Worm (Caenorhabditis elegans) whole organism, late embryonic: ENCODE results near the gene hlh-25.

Source experiments
- K02D7.2 ChIP-seq: sonication (generic microtip); optimal IDR thresholded peaks from 2 replicates; lab custom pipeline; 2017; ENCODE audit warnings: mild to moderate bottlenecking, missing genetic modification characterization, missing compliant biosample characterization
- K09A11.1 ChIP-seq: sonication (generic microtip); optimal IDR thresholded peaks from 2 replicates; lab custom pipeline; 2017; ENCODE audit warnings: antibody characterized with exemption, mild to moderate bottlenecking, missing genetic modification characterization, missing compliant biosample characterization; ENCODE audit not compliant: insufficient read depth
- ahr-1 ChIP-seq: sonication (generic microtip); optimal IDR thresholded peaks from 2 replicates; lab custom pipeline; 2016; ENCODE audit warnings: missing genetic modification characterization, missing compliant biosample characterization
- ama-1 ChIP-seq: fragments of 150-350 bp; optimal IDR thresholded peaks from 2 replicates; lab custom pipeline; 2014
- ceh-14 ChIP-seq: sonication (generic microtip); optimal IDR thresholded peaks from 2 replicates; lab custom pipeline; 2016; ENCODE audit warnings: missing genotype, missing genetic modification characterization, missing compliant biosample characterization
- ceh-24 ChIP-seq: sonication (generic microtip); optimal IDR thresholded peaks from 2 replicates; lab custom pipeline; 2016; ENCODE audit warnings: mild to moderate bottlenecking, missing genetic modification characterization, missing compliant biosample characterization
- ceh-45 ChIP-seq: fragments of 200-800 bp; sonication (Bioruptor generic); IDR thresholded peaks from 2 replicates; pipeline ENCODE4 v1.3.6; 2022; ENCODE audit warnings: missing genetic modification reagents, missing genetic modification characterization, missing compliant biosample characterization
- ceh-48 ChIP-seq: sonication (generic microtip); optimal IDR thresholded peaks from 2 replicates; lab custom pipeline; 2016; ENCODE audit warnings: missing genetic modification characterization, inconsistent platforms, missing compliant biosample characterization
- dmd-4 ChIP-seq: sonication (generic microtip); optimal IDR thresholded peaks from 2 replicates; lab custom pipeline; 2016; ENCODE audit warnings: borderline replicate concordance, missing genetic modification characterization, missing compliant biosample characterization
- dve-1 ChIP-seq: sonication (generic microtip); optimal IDR thresholded peaks from 2 replicates; lab custom pipeline; 2017; ENCODE audit warnings: antibody characterized with exemption, mild to moderate bottlenecking, missing genetic modification characterization, missing compliant biosample characterization
- elt-2 ChIP-seq: sonication (generic microtip); optimal IDR thresholded peaks from 2 replicates; lab custom pipeline; 2016; ENCODE audit warnings: missing genetic modification reagents, missing genetic modification characterization, missing compliant biosample characterization
- ets-4 ChIP-seq: sonication (generic microtip); optimal IDR thresholded peaks from 2 replicates; lab custom pipeline; 2016; ENCODE audit warnings: missing genetic modification characterization, missing compliant biosample characterization
- fax-1 ChIP-seq: sonication (generic microtip); optimal IDR thresholded peaks from 2 replicates; lab custom pipeline; 2016; ENCODE audit warnings: missing genotype, missing genetic modification characterization, missing compliant biosample characterization
- fkh-10 ChIP-seq: fragments of 150-350 bp; optimal IDR thresholded peaks from 2 replicates; lab custom pipeline; 2014; ENCODE audit warnings: missing biosample characterization, missing genetic modification reagents, missing genetic modification characterization
- fkh-6 ChIP-seq: sonication (generic microtip); optimal IDR thresholded peaks from 2 replicates; lab custom pipeline; 2016; ENCODE audit warnings: missing genetic modification characterization, missing compliant biosample characterization
- hlh-13 ChIP-seq: fragments of 200-800 bp; sonication (Bioruptor generic); optimal IDR thresholded peaks from 2 replicates; lab custom pipeline; 2018; ENCODE audit warnings: mild to moderate bottlenecking, missing genetic modification characterization, missing compliant biosample characterization
- hlh-15 ChIP-seq: sonication (generic microtip); optimal IDR thresholded peaks from 2 replicates; lab custom pipeline; 2016; ENCODE audit warnings: missing genetic modification characterization, missing compliant biosample characterization
- hlh-30 ChIP-seq: sonication (generic microtip); optimal IDR thresholded peaks from 2 replicates; lab custom pipeline; 2017; ENCODE audit warnings: antibody characterized with exemption, missing genetic modification characterization, missing compliant biosample characterization; ENCODE audit not compliant: insufficient read depth
- hlh-6 ChIP-seq: sonication (generic microtip); optimal IDR thresholded peaks from 2 replicates; lab custom pipeline; 2016; ENCODE audit warnings: missing genotype, missing genetic modification characterization, missing compliant biosample characterization
- hlh-8 ChIP-seq: sonication (generic microtip); optimal IDR thresholded peaks from 2 replicates; lab custom pipeline; 2016; ENCODE audit warnings: missing genotype, missing genetic modification characterization, missing compliant biosample characterization
- lim-6 ChIP-seq: sonication (generic microtip); optimal IDR thresholded peaks from 2 replicates; lab custom pipeline; 2016; ENCODE audit warnings: missing genetic modification characterization, missing compliant biosample characterization
- lin-11 ChIP-seq: fragments of 200-800 bp; sonication (Bioruptor generic); optimal IDR thresholded peaks from 2 replicates; lab custom pipeline; 2018; ENCODE audit warnings: mild to moderate bottlenecking, missing genetic modification characterization, missing compliant biosample characterization
- madf-2 ChIP-seq: sonication (generic microtip); optimal IDR thresholded peaks from 2 replicates; lab custom pipeline; 2017; ENCODE audit warnings: missing genetic modification characterization, missing compliant biosample characterization
- mec-3 ChIP-seq: sonication (generic microtip); optimal IDR thresholded peaks from 2 replicates; lab custom pipeline; 2016; ENCODE audit warnings: borderline replicate concordance, missing genetic modification characterization, missing compliant biosample characterization
- nfya-1 ChIP-seq: sonication (generic microtip); optimal IDR thresholded peaks from 2 replicates; lab custom pipeline; 2017; ENCODE audit warnings: missing genetic modification characterization, mild to moderate bottlenecking, missing compliant biosample characterization, antibody characterized with exemption, moderate library complexity
- nhr-11 ChIP-seq: fragments of 150-350 bp; optimal IDR thresholded peaks from 2 replicates; lab custom pipeline; 2014; ENCODE audit warnings: missing biosample characterization, missing genetic modification characterization
- npax-4 ChIP-seq: sonication (generic microtip); optimal IDR thresholded peaks from 2 replicates; lab custom pipeline; 2016; ENCODE audit warnings: missing genetic modification characterization, missing compliant biosample characterization
- odd-2 ChIP-seq: sonication (generic microtip); optimal IDR thresholded peaks from 2 replicates; lab custom pipeline; 2017; ENCODE audit warnings: antibody characterized with exemption, mild to moderate bottlenecking, missing genetic modification characterization, missing compliant biosample characterization
- pax-1 ChIP-seq: fragments of 150-350 bp; optimal IDR thresholded peaks from 2 replicates; lab custom pipeline; 2014; ENCODE audit warnings: missing biosample characterization, missing genetic modification characterization
- pqm-1 ChIP-seq: sonication (generic microtip); optimal IDR thresholded peaks from 2 replicates; lab custom pipeline; 2016; ENCODE audit warnings: missing genetic modification characterization, missing compliant biosample characterization
- sdc-2 ChIP-seq: sonication (generic microtip); optimal IDR thresholded peaks from 2 replicates; lab custom pipeline; 2016; ENCODE audit warnings: missing genotype, missing genetic modification characterization, missing compliant biosample characterization
- sox-4 ChIP-seq: sonication (generic microtip); optimal IDR thresholded peaks from 2 replicates; lab custom pipeline; 2017; ENCODE audit warnings: mild to moderate bottlenecking, missing genetic modification characterization, inconsistent platforms, missing compliant biosample characterization
- syd-9 ChIP-seq: sonication (generic microtip); optimal IDR thresholded peaks from 2 replicates; lab custom pipeline; 2016; ENCODE audit warnings: mild to moderate bottlenecking, missing genetic modification characterization, moderate library complexity, missing compliant biosample characterization
- tbx-2 ChIP-seq: sonication (generic microtip); optimal IDR thresholded peaks from 2 replicates; lab custom pipeline; 2016; ENCODE audit warnings: missing genetic modification characterization, missing compliant biosample characterization
- ttx-3 ChIP-seq: sonication (generic microtip); optimal IDR thresholded peaks from 2 replicates; lab custom pipeline; 2016; ENCODE audit warnings: missing genetic modification reagents, missing genetic modification characterization, missing compliant biosample characterization
- unc-42 ChIP-seq: sonication (generic microtip); optimal IDR thresholded peaks from 2 replicates; lab custom pipeline; 2016; ENCODE audit warnings: missing genotype, missing genetic modification characterization, missing compliant biosample characterization
- unc-55 ChIP-seq: sonication (generic microtip); optimal IDR thresholded peaks from 2 replicates; lab custom pipeline; 2017; ENCODE audit warnings: missing biosample characterization, missing genetic modification reagents, missing genetic modification characterization
- unc-86 ChIP-seq: sonication (generic microtip); optimal IDR thresholded peaks from 2 replicates; lab custom pipeline; 2016; ENCODE audit warnings: missing genetic modification characterization, missing compliant biosample characterization
- ztf-16 ChIP-seq: sonication (generic microtip); optimal IDR thresholded peaks from 2 replicates; lab custom pipeline; 2017; ENCODE audit warnings: missing genetic modification characterization, missing compliant biosample characterization

Gene hlh-25

ce11 chrII:5544145-5544515, 9.1 kb downstream of the hlh-25 start:
- no peak for TF ChIP-seq tbx-2
- no peak for TF ChIP-seq hlh-13 (GFP tag; lab: Kevin White, UChicago)
- TF ChIP-seq ama-1 (lab: Kevin White, UChicago) = no peak
- no peak for TF ChIP-seq pax-1
- no peak for TF ChIP-seq lin-11 (tag; lab: Kevin White, UChicago)
- no peak for TF ChIP-seq ceh-48 (tag; lab: Kevin White, UChicago)
- no peak for TF ChIP-seq K09A11.1

- TF ChIP-seq fkh-10 = no peak
- TF ChIP-seq ahr-1 (tag; lab: Kevin White, UChicago) = no peak
- TF ChIP-seq pqm-1 (tag; lab: Kevin White, UChicago) = no peak
- no peak for TF ChIP-seq sox-4
- TF ChIP-seq ttx-3 (tag; lab: Kevin White, UChicago) = no peak
- no peak for TF ChIP-seq mec-3 (tag; lab: Kevin White, UChicago)
- no peak for TF ChIP-seq hlh-30 (tag; lab: Kevin White, UChicago)
Observed at ce11 chrII:5544764-5545163, 9.7 kb downstream of the hlh-25 start, which contains the start of gene ins-13. Gene ins-13, minus strand, starts transcription at chrII:5544864.

ce11 chrII:5547442-5547894, 12.4 kb downstream of the hlh-25 start, which contains the start of gene acdh-2:
Gene acdh-2, minus strand, starts transcription at chrII:5547492.
- TF ChIP-seq npax-4 (tag; lab: Kevin White, UChicago) (no peak), sox-4 (no peak), nfya-1 (no peak), madf-2 (tag; lab: Kevin White, UChicago) (no peak), fax-1 (tag; lab: Kevin White, UChicago) (no peak), mec-3 (tag; lab: Kevin White, UChicago) (no peak), hlh-6 (no peak), hlh-15 (tag; lab: Kevin White, UChicago) (no peak), K02D7.2 (tag; lab: Kevin White, UChicago) (no peak), K09A11.1 (no peak), odd-2 (tag; lab: Kevin White, UChicago) (no peak), ceh-24 (tag; lab: Kevin White, UChicago) (no peak), unc-86 (no peak), ztf-16 (tag; lab: Kevin White, UChicago) (no peak), dve-1 (tag; lab: Kevin White, UChicago) (no peak)

ce11 chrII:5549746-5550145, 14.7 kb downstream of the hlh-25 start, which contains the start of gene C17C3.6:
Gene C17C3.6, plus strand, starts transcription at chrII:5550046.
- TF ChIP-seq hlh-8 (tag; lab: Kevin White, UChicago) (no peak), K09A11.1 (no peak), dmd-4 (tag; lab: Kevin White, UChicago) (no peak), ceh-14 (tag; lab: Kevin White, UChicago) (no peak), hlh-6 (no peak), ztf-16 (tag; lab: Kevin White, UChicago) (no peak), ceh-48 (tag; lab: Kevin White, UChicago) (no peak), sdc-2 (tag; lab: Kevin White, UChicago) (no peak)
- TF ChIP-seq, all 69 proteins: peak for 0

- TF ChIP-seq ceh-45 (GFP tag; lab: Robert Waterston, UW) = no peak
Observed at ce11 chrII:5551517-5551916, 16.5 kb downstream of the hlh-25 start, which contains the start of gene C17C3.5. Gene C17C3.5, plus strand, starts transcription at chrII:5551817.

- TF ChIP-seq K09A11.1 (no peak), dmd-4 (tag; lab: Kevin White, UChicago) (no peak), unc-42 (tag; lab: Kevin White, UChicago) (no peak), ztf-16 (tag; lab: Kevin White, UChicago) (no peak), fax-1 (tag; lab: Kevin White, UChicago) (no peak), hlh-6 (no peak), pax-1 (no peak), hlh-13 (GFP tag; lab: Kevin White, UChicago) (no peak), elt-2 (tag; lab: Kevin White, UChicago) (no peak), sdc-2 (tag; lab: Kevin White, UChicago) (no peak), dve-1 (tag; lab: Kevin White, UChicago) (no peak), madf-2 (tag; lab: Kevin White, UChicago) (no peak), fkh-6 (no peak), nhr-11 (tag; lab: Kevin White, UChicago) (no peak), unc-55 (GFP tag; lab: Kevin White, UChicago) (no peak), lim-6 (tag; lab: Kevin White, UChicago) (no peak), syd-9 (no peak), ahr-1 (tag; lab: Kevin White, UChicago) (no peak), ets-4 (no peak)
Observed at ce11 chrII:5553531-5553930, 18.5 kb downstream of the hlh-25 start.
